Fruit fly (Drosophila melanogaster): ENCODE results near the gene Ubr3.

Gene Ubr3

dm6 chrX:7978027-7978426 is 42.3 kb downstream of the Ubr3 start:
- peak; percentile 61 for TF ChIP-seq CG8301 (tag; optimal IDR thresholded peaks at IDR 0.05)
- TF ChIP-seq Snoo (tag; optimal IDR thresholded peaks at IDR 0.05) = peak; percentile 16
- TF ChIP-seq Pif1A (GFP tag; optimal IDR thresholded peaks at IDR 0.05) = peak; percentile 51
- TF ChIP-seq rn (GFP tag; IDR thresholded peaks at IDR 0.05) = no peak
- TF ChIP-seq CG4496 (GFP tag; IDR thresholded peaks at IDR 0.05) = peak; percentile 32; the same call in 2 of the 3 replicates
- TF ChIP-seq CG13204 (GFP tag; optimal IDR thresholded peaks at IDR 0.05) = no peak
- TF ChIP-seq Pif1B (GFP tag; optimal IDR thresholded peaks at IDR 0.05) = peak; percentile 13
- TF ChIP-seq gl (tag; optimal IDR thresholded peaks at IDR 0.05) = no peak
- peak; percentile 39 for TF ChIP-seq CG9948 (tag; optimal IDR thresholded peaks at IDR 0.05)
- no peak for TF ChIP-seq CG12605 (GFP tag; IDR thresholded peaks at IDR 0.05)
- peak; percentile 50 for TF ChIP-seq CG15710 (tag; optimal IDR thresholded peaks at IDR 0.05)
- TF ChIP-seq CG34367 (tag; optimal IDR thresholded peaks at IDR 0.05) = peak; percentile 30
- TF ChIP-seq CG32121 (GFP tag; IDR thresholded peaks at IDR 0.05) = 0 out of 2 replicates have a peak, but pooled peaks have one; percentile 22
- TF ChIP-seq CG14655 (GFP tag; optimal IDR thresholded peaks at IDR 0.05) = peak; percentile 62
- TF ChIP-seq Ets98B (GFP tag; IDR thresholded peaks at IDR 0.05) = no peak
- TF ChIP-seq CG8159 (tag; optimal IDR thresholded peaks at IDR 0.05) = peak; percentile 40
- TF ChIP-seq fd96Ca (GFP tag; IDR thresholded peaks at IDR 0.05) = no peak
- TF ChIP-seq CG17806 (tag; optimal IDR thresholded peaks at IDR 0.05) = peak; percentile 12
- no peak for TF ChIP-seq EcR (GFP tag; optimal IDR thresholded peaks at IDR 0.05)
- TF ChIP-seq CG10348 (GFP tag; IDR thresholded peaks at IDR 0.05) = no peak

dm6 chrX:7979202-7979601 is 43.5 kb downstream of the Ubr3 start:
- TF ChIP-seq Snoo (tag; optimal IDR thresholded peaks at IDR 0.05) (no peak), CG32121 (GFP tag; IDR thresholded peaks at IDR 0.05) (no peak), CG15710 (tag; optimal IDR thresholded peaks at IDR 0.05) (peak; percentile 36), gl (tag; optimal IDR thresholded peaks at IDR 0.05) (no peak), CG13204 (GFP tag; optimal IDR thresholded peaks at IDR 0.05) (no peak), CG8301 (tag; optimal IDR thresholded peaks at IDR 0.05) (peak; percentile 36), D1 (tag; optimal IDR thresholded peaks at IDR 0.05) (no peak), CG9948 (tag; optimal IDR thresholded peaks at IDR 0.05) (peak; percentile 46), EcR (GFP tag; optimal IDR thresholded peaks at IDR 0.05) (no peak), CG10348 (GFP tag; IDR thresholded peaks at IDR 0.05) (no peak), Pif1A (GFP tag; optimal IDR thresholded peaks at IDR 0.05) (peak; percentile 26), CG14655 (GFP tag; optimal IDR thresholded peaks at IDR 0.05) (peak; percentile 58), Ets98B (GFP tag; IDR thresholded peaks at IDR 0.05) (no peak), fd96Ca (GFP tag; IDR thresholded peaks at IDR 0.05) (no peak), rn (GFP tag; IDR thresholded peaks at IDR 0.05) (no peak), CG4496 (GFP tag; IDR thresholded peaks at IDR 0.05) (no peak), CG34367 (tag; optimal IDR thresholded peaks at IDR 0.05) (peak; percentile 43), Pif1B (GFP tag; optimal IDR thresholded peaks at IDR 0.05) (peak; percentile 2), CG8159 (tag; optimal IDR thresholded peaks at IDR 0.05) (peak; percentile 60), CG12605 (GFP tag; IDR thresholded peaks at IDR 0.05) (no peak), CG17806 (tag; optimal IDR thresholded peaks at IDR 0.05) (peak; percentile 52)

dm6 chrX:7980786-7981185 is 45.1 kb downstream of the Ubr3 start:
- no peak for TF ChIP-seq D1 (tag; optimal IDR thresholded peaks at IDR 0.05)
- TF ChIP-seq CG32121 (GFP tag; IDR thresholded peaks at IDR 0.05) = 0 out of 2 replicates have a peak, but pooled peaks have one; percentile 35
- peak; percentile 68 for TF ChIP-seq CG13204 (GFP tag; optimal IDR thresholded peaks at IDR 0.05)
- peak; percentile 29 for TF ChIP-seq Pif1B (GFP tag; optimal IDR thresholded peaks at IDR 0.05)
- peak; percentile 33 for TF ChIP-seq CG9948 (tag; optimal IDR thresholded peaks at IDR 0.05)
- TF ChIP-seq CG15710 (tag; optimal IDR thresholded peaks at IDR 0.05) = peak; percentile 48
- TF ChIP-seq CG8159 (tag; optimal IDR thresholded peaks at IDR 0.05) = peak; percentile 63
- TF ChIP-seq Snoo (tag; optimal IDR thresholded peaks at IDR 0.05) = no peak
- peak; percentile 40 for TF ChIP-seq CG17806 (tag; optimal IDR thresholded peaks at IDR 0.05)
- TF ChIP-seq fd96Ca (GFP tag; IDR thresholded peaks at IDR 0.05) = no peak
- peak; percentile 12 for TF ChIP-seq CG34367 (tag; optimal IDR thresholded peaks at IDR 0.05)
- peak; percentile 9 for TF ChIP-seq Pif1A (GFP tag; optimal IDR thresholded peaks at IDR 0.05)
- peak; percentile 41; the same call in 1 of the 2 replicates for TF ChIP-seq CG12605 (GFP tag; IDR thresholded peaks at IDR 0.05)

- no peak for TF ChIP-seq fd96Ca (GFP tag; IDR thresholded peaks at IDR 0.05)
- TF ChIP-seq CG17806 (tag; optimal IDR thresholded peaks at IDR 0.05) = no peak
- TF ChIP-seq CG14655 (GFP tag; optimal IDR thresholded peaks at IDR 0.05) = no peak
- TF ChIP-seq CG13204 (GFP tag; optimal IDR thresholded peaks at IDR 0.05) = no peak
- TF ChIP-seq Snoo (tag; optimal IDR thresholded peaks at IDR 0.05) = no peak
- no peak for TF ChIP-seq D1 (tag; optimal IDR thresholded peaks at IDR 0.05)
- no peak for TF ChIP-seq gl (tag; optimal IDR thresholded peaks at IDR 0.05)
- TF ChIP-seq Pif1A (GFP tag; optimal IDR thresholded peaks at IDR 0.05) = no peak
- TF ChIP-seq rn (GFP tag; IDR thresholded peaks at IDR 0.05) = no peak
- no peak for TF ChIP-seq CG8159 (tag; optimal IDR thresholded peaks at IDR 0.05)
- TF ChIP-seq CG9948 (tag; optimal IDR thresholded peaks at IDR 0.05) = no peak
- no peak for TF ChIP-seq CG34367 (tag; optimal IDR thresholded peaks at IDR 0.05)
- TF ChIP-seq CG4496 (GFP tag; IDR thresholded peaks at IDR 0.05) = no peak
- TF ChIP-seq EcR (GFP tag; optimal IDR thresholded peaks at IDR 0.05) = no peak
- no peak for TF ChIP-seq CG12605 (GFP tag; IDR thresholded peaks at IDR 0.05)
- TF ChIP-seq CG10348 (GFP tag; IDR thresholded peaks at IDR 0.05) = no peak
Observed at dm6 chrX:7986551-7986950, 50.9 kb downstream of the Ubr3 start.

dm6 chrX:7995171-7995747 is 59.6 kb downstream of the Ubr3 start, which contains the start of gene Tbh:
TSS of gene Tbh (plus strand) at chrX:7995697.
- no peak for TF ChIP-seq CG10348 (GFP tag; IDR thresholded peaks at IDR 0.05)
- no peak for TF ChIP-seq CG13204 (GFP tag; optimal IDR thresholded peaks at IDR 0.05)
- no peak for TF ChIP-seq Snoo (tag; optimal IDR thresholded peaks at IDR 0.05)
- peak; percentile 41 for TF ChIP-seq CG14655 (GFP tag; optimal IDR thresholded peaks at IDR 0.05)
- TF ChIP-seq CG17806 (tag; optimal IDR thresholded peaks at IDR 0.05) = no peak
- peak; percentile 29 for TF ChIP-seq CG8159 (tag; optimal IDR thresholded peaks at IDR 0.05)
- no peak for TF ChIP-seq EcR (GFP tag; optimal IDR thresholded peaks at IDR 0.05)
- TF ChIP-seq Pif1B (GFP tag; optimal IDR thresholded peaks at IDR 0.05) = peak; percentile 35
- TF ChIP-seq Pif1A (GFP tag; optimal IDR thresholded peaks at IDR 0.05) = no peak
- no peak for TF ChIP-seq D1 (tag; optimal IDR thresholded peaks at IDR 0.05)
- TF ChIP-seq fd96Ca (GFP tag; IDR thresholded peaks at IDR 0.05) = 0 out of 3 replicates have a peak, but pooled peaks have one; percentile 9
- peak; percentile 31; the same call in 1 of the 2 replicates for TF ChIP-seq CG32121 (GFP tag; IDR thresholded peaks at IDR 0.05)
- no peak for TF ChIP-seq Ets98B (GFP tag; IDR thresholded peaks at IDR 0.05)
- TF ChIP-seq gl (tag; optimal IDR thresholded peaks at IDR 0.05) = no peak
- no peak for TF ChIP-seq CG9948 (tag; optimal IDR thresholded peaks at IDR 0.05)
- TF ChIP-seq CG12605 (GFP tag; IDR thresholded peaks at IDR 0.05) = no peak
- no peak for TF ChIP-seq rn (GFP tag; IDR thresholded peaks at IDR 0.05)
- peak; percentile 45; the same call in 1 of the 3 replicates for TF ChIP-seq CG4496 (GFP tag; IDR thresholded peaks at IDR 0.05)
- no peak for TF ChIP-seq CG8301 (tag; optimal IDR thresholded peaks at IDR 0.05)
- TF ChIP-seq CG15710 (tag; optimal IDR thresholded peaks at IDR 0.05) = peak; percentile 3
- TF ChIP-seq CG34367 (tag; optimal IDR thresholded peaks at IDR 0.05) = no peak

Data from whole organism, pupa.